Fruit fly (Drosophila melanogaster) whole organism, embryonic: ENCODE data around the gene CG12078.

Source experiments
- Adf1 ChIP-seq: fragments of 200-800 bp; sonication (Bioruptor generic); IDR thresholded peaks from 2 replicates; pipeline ENCODE4 v1.3.6; 2022; ENCODE audit warnings: missing biosample characterization, missing genetic modification characterization
- Atf-2 ChIP-seq: fragments of 200-800 bp; sonication (Bioruptor generic); optimal IDR thresholded peaks from 2 replicates; lab custom pipeline; 2016; ENCODE audit warnings: missing biosample characterization, missing genetic modification characterization
- CG10267 ChIP-seq: fragments of 200-800 bp; sonication (Bioruptor generic); optimal IDR thresholded peaks from 2 replicates; lab custom pipeline; 2018; ENCODE audit warnings: missing biosample characterization, mild to moderate bottlenecking, missing genetic modification characterization, moderate library complexity
- CG10366 ChIP-seq: fragments of 200-800 bp; sonication (Bioruptor generic); IDR thresholded peaks from 2 replicates; pipeline ENCODE4 v1.3.6; 2022; ENCODE audit warnings: missing biosample characterization, missing genetic modification characterization
- CG10654 ChIP-seq: fragments of 200-800 bp; sonication (Bioruptor generic); optimal IDR thresholded peaks from 2 replicates; lab custom pipeline; 2016; ENCODE audit warnings: missing biosample characterization, missing genetic modification characterization
- CG15011 ChIP-seq: fragments of 200-800 bp; sonication (Bioruptor generic); optimal IDR thresholded peaks from 3 replicates; lab custom pipeline; 2018; ENCODE audit warnings: missing biosample characterization, mild to moderate bottlenecking, missing genetic modification characterization
- CG15514 ChIP-seq: fragments of 200-800 bp; sonication (Bioruptor generic); optimal IDR thresholded peaks from 3 replicates; lab custom pipeline; 2017; ENCODE audit warnings: missing biosample characterization, missing genetic modification characterization, mild to moderate bottlenecking, moderate library complexity, missing genetic modification reagents
- CG16815 ChIP-seq: fragments of 200-800 bp; sonication (Bioruptor generic); optimal IDR thresholded peaks from 3 replicates; lab custom pipeline; 2017; ENCODE audit warnings: missing biosample characterization, mild to moderate bottlenecking, missing genetic modification characterization
- CG17359 ChIP-seq: fragments of 200-800 bp; sonication (Bioruptor generic); optimal IDR thresholded peaks from 3 replicates; lab custom pipeline; 2018; ENCODE audit warnings: missing biosample characterization, mild to moderate bottlenecking, missing genetic modification characterization, moderate library complexity
- CG17361 ChIP-seq: fragments of 200-800 bp; sonication (Bioruptor generic); IDR thresholded peaks from 3 replicates; pipeline ENCODE4 v1.3.6; 2022; ENCODE audit warnings: missing biosample characterization, missing genetic modification characterization
- CG17568 ChIP-seq: fragments of 200-800 bp; sonication (Bioruptor generic); optimal IDR thresholded peaks from 2 replicates; lab custom pipeline; 2018; ENCODE audit warnings: missing biosample characterization, mild to moderate bottlenecking, missing genetic modification characterization, moderate library complexity
- CG1832 ChIP-seq: fragments of 200-800 bp; sonication (Bioruptor generic); optimal IDR thresholded peaks from 2 replicates; lab custom pipeline; 2017; ENCODE audit warnings: missing biosample characterization, mild to moderate bottlenecking, missing genetic modification characterization, inconsistent platforms
- CG33213 ChIP-seq: fragments of 200-800 bp; sonication (Bioruptor generic); optimal IDR thresholded peaks from 3 replicates; lab custom pipeline; 2016; ENCODE audit warnings: missing biosample characterization, missing genetic modification characterization
- CG3407 ChIP-seq: fragments of 200-800 bp; sonication (Bioruptor generic); optimal IDR thresholded peaks from 2 replicates; lab custom pipeline; 2018; ENCODE audit warnings: missing biosample characterization, mild to moderate bottlenecking, missing genetic modification characterization
- CG34224 ChIP-seq: fragments of 200-800 bp; sonication (Bioruptor generic); IDR thresholded peaks from 3 replicates; pipeline ENCODE4 v1.3.6; 2022; ENCODE audit warnings: missing biosample characterization, missing genetic modification characterization; ENCODE audit not compliant: partially characterized antibody
- CG4424 ChIP-seq: fragments of 200-800 bp; sonication (Bioruptor generic); optimal IDR thresholded peaks from 3 replicates; lab custom pipeline; 2016; ENCODE audit warnings: missing biosample characterization, missing genetic modification characterization
- CG4730 ChIP-seq: fragments of 200-800 bp; sonication (Bioruptor generic); IDR thresholded peaks from 2 replicates; pipeline ENCODE4 v1.3.6; 2022; ENCODE audit warnings: missing biosample characterization, missing genetic modification characterization
- CG4854 ChIP-seq: fragments of 200-800 bp; sonication (Bioruptor generic); optimal IDR thresholded peaks from 2 replicates; lab custom pipeline; 2016; ENCODE audit warnings: missing biosample characterization, missing genetic modification characterization, inconsistent platforms
- CG6683 ChIP-seq: fragments of 200-800 bp; sonication (Bioruptor generic); optimal IDR thresholded peaks from 2 replicates; lab custom pipeline; 2017; ENCODE audit warnings: missing biosample characterization, mild to moderate bottlenecking, missing genetic modification characterization, missing genetic modification reagents
- CG7839 ChIP-seq: fragments of 200-800 bp; sonication (Bioruptor generic); optimal IDR thresholded peaks from 3 replicates; lab custom pipeline; 2018; ENCODE audit warnings: missing biosample characterization, mild to moderate bottlenecking, missing genetic modification characterization, moderate library complexity
- CG8290 ChIP-seq, 3 experiments: fragments of 200-800 bp; sonication (Bioruptor generic); optimal IDR thresholded peaks; 2 replicates each; lab custom pipeline; 2016 to 2019; ENCODE audit warnings: missing biosample characterization in 3 of 3, missing genetic modification characterization in 3 of 3, mild to moderate bottlenecking in 2 of 3, moderate library complexity in 1 of 3
- Dip2 ChIP-seq: fragments of 200-800 bp; sonication (Bioruptor generic); IDR thresholded peaks from 2 replicates; pipeline ENCODE4 v1.3.6; 2022; ENCODE audit warnings: missing biosample characterization, missing genetic modification characterization
- HLH4C ChIP-seq: fragments of 200-800 bp; sonication (Bioruptor generic); IDR thresholded peaks from 3 replicates; pipeline ENCODE4 v1.3.6; 2022; ENCODE audit warnings: missing biosample characterization, missing genetic modification characterization; ENCODE audit not compliant: partially characterized antibody
- Hmx ChIP-seq: fragments of 200-800 bp; sonication (Bioruptor generic); optimal IDR thresholded peaks from 2 replicates; lab custom pipeline; 2016; ENCODE audit warnings: missing biosample characterization, missing genetic modification characterization
- MESR4 ChIP-seq: fragments of 200-800 bp; sonication (Bioruptor generic); optimal IDR thresholded peaks from 2 replicates; lab custom pipeline; 2018; ENCODE audit warnings: missing biosample characterization, mild to moderate bottlenecking, missing genetic modification characterization, moderate library complexity
- MTF-1 ChIP-seq: fragments of 200-800 bp; sonication (Bioruptor generic); optimal IDR thresholded peaks from 2 replicates; lab custom pipeline; 2018; ENCODE audit warnings: missing biosample characterization, mild to moderate bottlenecking, missing genetic modification characterization, borderline replicate concordance
- Max ChIP-seq: fragments of 200-800 bp; sonication (Bioruptor generic); optimal IDR thresholded peaks from 2 replicates; lab custom pipeline; 2016; ENCODE audit warnings: missing biosample characterization, mild to moderate bottlenecking, missing genetic modification characterization
- Med ChIP-seq: fragments of 200-800 bp; sonication (Bioruptor generic); peaks from one replicate; lab custom pipeline; 2016; ENCODE audit warnings: missing biosample characterization, missing genetic modification characterization, mild to moderate bottlenecking, inconsistent platforms, moderate library complexity
- Myb ChIP-seq: fragments of 200-800 bp; sonication (Bioruptor generic); optimal IDR thresholded peaks from 2 replicates; lab custom pipeline; 2016; ENCODE audit warnings: missing biosample characterization, missing genetic modification characterization
- NC2β ChIP-seq: fragments of 200-800 bp; sonication (Bioruptor generic); optimal IDR thresholded peaks from 2 replicates; lab custom pipeline; 2016; ENCODE audit warnings: missing biosample characterization, missing genetic modification characterization
- Neu2 ChIP-seq: fragments of 200-800 bp; sonication (Bioruptor generic); optimal IDR thresholded peaks from 3 replicates; lab custom pipeline; 2016; ENCODE audit warnings: missing biosample characterization, missing genetic modification characterization, borderline replicate concordance
- Oaz ChIP-seq: fragments of 200-800 bp; sonication (Bioruptor generic); IDR thresholded peaks from 2 replicates; pipeline ENCODE4 v1.3.6; 2022; ENCODE audit warnings: missing biosample characterization, missing genetic modification characterization
- Ptx1 ChIP-seq: fragments of 200-800 bp; sonication (Bioruptor generic); IDR thresholded peaks from 2 replicates; pipeline ENCODE4 v1.3.6; 2022; ENCODE audit warnings: missing biosample characterization, missing genetic modification characterization
- Rfx ChIP-seq: fragments of 200-800 bp; sonication (Bioruptor generic); IDR thresholded peaks from 2 replicates; pipeline ENCODE4 v1.3.6; 2022; ENCODE audit warnings: missing biosample characterization, missing genetic modification characterization
- bsh ChIP-seq, 2 experiments: fragments of 200-800 bp; sonication (Bioruptor generic); optimal IDR thresholded peaks; 2 replicates each; lab custom pipeline; 2017 to 2018; ENCODE audit warnings: mild to moderate bottlenecking in 2 of 2, missing biosample characterization in 2 of 2, missing genetic modification characterization in 2 of 2, moderate library complexity in 1 of 2
- cas ChIP-seq: fragments of 200-800 bp; sonication (Bioruptor generic); IDR thresholded peaks from 2 replicates; pipeline ENCODE4 v1.3.6; 2022; ENCODE audit warnings: missing biosample characterization, missing genetic modification characterization
- dati ChIP-seq: fragments of 200-800 bp; sonication (Bioruptor generic); IDR thresholded peaks from 2 replicates; pipeline ENCODE4 v1.3.6; 2022; ENCODE audit warnings: missing biosample characterization, missing genetic modification characterization
- eve ChIP-seq, 2 experiments: fragments of >200 bp; optimal IDR thresholded peaks; 2 replicates each; lab custom pipeline; 2017; ENCODE audit warnings: missing biosample characterization in 2 of 2, missing genetic modification characterization in 2 of 2
- gce ChIP-seq: fragments of 200-800 bp; sonication (Bioruptor generic); IDR thresholded peaks from 3 replicates; pipeline ENCODE4 v1.3.6; 2022; ENCODE audit warnings: missing biosample characterization, missing genetic modification characterization
- kah ChIP-seq: fragments of 200-800 bp; sonication (Bioruptor generic); optimal IDR thresholded peaks from 2 replicates; lab custom pipeline; 2018; ENCODE audit warnings: missing biosample characterization, mild to moderate bottlenecking, missing genetic modification characterization
- klu ChIP-seq: fragments of 200-800 bp; sonication (Bioruptor generic); IDR thresholded peaks from 2 replicates; pipeline ENCODE4 v1.3.6; 2022; ENCODE audit warnings: missing biosample characterization, missing genetic modification characterization
- onecut ChIP-seq: fragments of 200-800 bp; sonication (Bioruptor generic); IDR thresholded peaks from 2 replicates; pipeline ENCODE4 v1.3.6; 2022; ENCODE audit warnings: missing biosample characterization, missing genetic modification characterization
- phol ChIP-seq: fragments of 200-800 bp; sonication (Bioruptor generic); optimal IDR thresholded peaks from 3 replicates; lab custom pipeline; 2018; ENCODE audit warnings: missing biosample characterization, mild to moderate bottlenecking, missing genetic modification characterization, moderate library complexity
- psq ChIP-seq: fragments of 200-800 bp; sonication (Bioruptor generic); optimal IDR thresholded peaks from 2 replicates; lab custom pipeline; 2017; ENCODE audit warnings: missing biosample characterization, missing genetic modification characterization
- pum ChIP-seq: fragments of 200-800 bp; sonication (Bioruptor generic); optimal IDR thresholded peaks from 2 replicates; lab custom pipeline; 2016; ENCODE audit warnings: missing biosample characterization, missing genetic modification characterization
- shn ChIP-seq: fragments of 200-800 bp; sonication (Bioruptor generic); optimal IDR thresholded peaks from 3 replicates; lab custom pipeline; 2016; ENCODE audit warnings: missing biosample characterization, missing genetic modification characterization
- sob ChIP-seq: fragments of 200-800 bp; sonication (Bioruptor generic); IDR thresholded peaks from 2 replicates; pipeline ENCODE4 v1.3.6; 2022; ENCODE audit warnings: missing biosample characterization, missing genetic modification characterization
- tap ChIP-seq: fragments of 200-800 bp; optimal IDR thresholded peaks from 3 replicates; lab custom pipeline; 2019; ENCODE audit warnings: missing biosample characterization, mild to moderate bottlenecking, missing genetic modification characterization, moderate library complexity
- tup ChIP-seq: fragments of 200-800 bp; sonication (Bioruptor generic); optimal IDR thresholded peaks from 2 replicates; lab custom pipeline; 2016; ENCODE audit warnings: missing biosample characterization, mild to moderate bottlenecking, missing genetic modification characterization, moderate library complexity
- wdn ChIP-seq: fragments of 200-800 bp; sonication (Bioruptor generic); IDR thresholded peaks from 2 replicates; pipeline ENCODE4 v1.3.6; 2022; ENCODE audit warnings: missing biosample characterization, missing genetic modification characterization
- zf30C ChIP-seq: fragments of 200-800 bp; sonication (Bioruptor generic); optimal IDR thresholded peaks from 3 replicates; lab custom pipeline; 2018; ENCODE audit warnings: missing biosample characterization, mild to moderate bottlenecking, missing genetic modification characterization

The CG12078 gene

DNA sequence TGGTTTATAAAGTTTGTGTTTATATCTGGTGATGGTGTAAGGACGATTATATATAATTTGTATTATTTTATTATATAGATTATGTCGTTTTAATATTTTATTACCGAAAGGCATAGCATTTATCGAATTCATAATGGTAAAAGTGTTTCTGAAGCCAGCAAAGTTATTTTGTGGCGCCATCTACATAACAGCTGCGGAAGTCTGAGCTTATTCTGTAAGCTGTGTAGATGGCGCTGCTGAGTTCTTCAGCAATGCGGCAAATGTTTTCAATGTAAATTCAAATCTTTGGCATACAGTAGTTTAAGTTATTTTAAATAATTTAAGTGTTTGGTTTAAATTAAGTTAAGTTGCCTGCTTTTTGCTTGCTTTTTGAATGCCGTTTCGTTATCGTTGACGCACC lies 44.3 kb upstream of the CG12078 start (continued):
- no peak for TF ChIP-seq gce (GFP tag; lab: Robert Waterston, UW)
- peak; percentile 49 for TF ChIP-seq CG7839 (tag; lab: Kevin White, UChicago)
- peak; percentile 36; the same call in 1 of the 2 replicates for TF ChIP-seq Oaz (GFP tag; lab: Robert Waterston, UW)
- 0 out of 2 replicates have a peak, but pooled peaks have one; percentile 12 for TF ChIP-seq dati (GFP tag; lab: Robert Waterston, UW)
- TF ChIP-seq CG4854 (GFP tag; lab: Kevin White, UChicago), result no peak
- peak; percentile 83 for TF ChIP-seq Rfx
- peak; percentile 55 for TF ChIP-seq CG17359 (tag; lab: Kevin White, UChicago)
- no peak for TF ChIP-seq CG34224 (GFP tag; lab: Robert Waterston, UW)
- peak; percentile 32 for TF ChIP-seq MTF-1 (GFP tag; lab: Kevin White, UChicago)
- peak; percentile 16 for TF ChIP-seq Med (GFP tag; lab: Kevin White, UChicago)
- no peak for TF ChIP-seq CG6683 (GFP tag; lab: Kevin White, UChicago)
- no peak for TF ChIP-seq CG16815 (GFP tag; lab: Kevin White, UChicago)
- peak; percentile 40; the same call in 1 of the 3 replicates for TF ChIP-seq CG17361 (GFP tag; lab: Robert Waterston, UW)
- no peak for TF ChIP-seq CG17568
- no peak for TF ChIP-seq Hmx (GFP tag; lab: Kevin White, UChicago)
- TF ChIP-seq CG10366 (GFP tag; lab: Robert Waterston, UW), result peak; percentile 48
- no peak for TF ChIP-seq tup (GFP tag; lab: Kevin White, UChicago)
- TF ChIP-seq CG1832 (GFP tag; lab: Kevin White, UChicago), result no peak
- no peak for TF ChIP-seq HLH4C (GFP tag; lab: Robert Waterston, UW)
- peak; percentile 46 for TF ChIP-seq onecut
- TF ChIP-seq Atf-2 (GFP tag; lab: Kevin White, UChicago), result no peak
- TF ChIP-seq CG3407 (GFP tag; lab: Kevin White, UChicago), result no peak
- no peak for TF ChIP-seq CG15011 (GFP tag; lab: Kevin White, UChicago)
- TF ChIP-seq MESR4 (GFP tag; lab: Kevin White, UChicago), result no peak
- no peak for TF ChIP-seq bsh (GFP tag; optimal IDR thresholded peaks at IDR 0.05; lab: Kevin White, UChicago)
- no peak for TF ChIP-seq Neu2
- TF ChIP-seq shn (GFP tag; lab: Kevin White, UChicago), result no peak
- TF ChIP-seq CG8290 (GFP tag; optimal IDR thresholded peaks at IDR 0.05; lab: Kevin White, UChicago), result no peak
- TF ChIP-seq CG8290 (tag; optimal IDR thresholded peaks at IDR 0.05; lab: Kevin White, UChicago), result no peak
- no peak for TF ChIP-seq psq
- TF ChIP-seq CG4424 (GFP tag; lab: Kevin White, UChicago), result peak; percentile 39
- peak; percentile 60 for TF ChIP-seq Ptx1 (GFP tag; lab: Robert Waterston, UW)
- TF ChIP-seq phol, result peak; percentile 21
- no peak for TF ChIP-seq Myb (GFP tag; lab: Kevin White, UChicago)
- TF ChIP-seq zf30C (GFP tag; lab: Kevin White, UChicago), result no peak
- peak; percentile 27 for TF ChIP-seq CG33213
- peak; percentile 35 for TF ChIP-seq CG10654 (GFP tag; lab: Kevin White, UChicago)
- peak; percentile 58; the same call in 1 of the 2 replicates for TF ChIP-seq CG4730 (GFP tag; lab: Robert Waterston, UW)
- TF ChIP-seq NC2β (GFP tag; lab: Kevin White, UChicago), result no peak
- no peak for TF ChIP-seq pum (GFP tag; lab: Kevin White, UChicago)
- TF ChIP-seq eve (GFP tag; optimal IDR thresholded peaks at IDR 0.05; lab: Kevin White, UChicago), result no peak
- TF ChIP-seq Max, result no peak
- peak; percentile 94 for TF ChIP-seq Dip2 (GFP tag; lab: Robert Waterston, UW)
- TF ChIP-seq sob, result peak; percentile 53; the same call in 1 of the 2 replicates
- no peak for TF ChIP-seq wdn (GFP tag; lab: Robert Waterston, UW)
- TF ChIP-seq CG10267 (tag; lab: Kevin White, UChicago), result no peak
- TF ChIP-seq CG15514 (GFP tag; lab: Kevin White, UChicago), result no peak
- no peak for TF ChIP-seq klu (GFP tag; lab: Robert Waterston, UW)
- no peak for TF ChIP-seq Adf1 (GFP tag; lab: Robert Waterston, UW)
- TF ChIP-seq cas, result no peak
- no peak for TF ChIP-seq kah (GFP tag; lab: Kevin White, UChicago)
- TF ChIP-seq tap (tag; lab: Kevin White, UChicago), result no peak
